Worm (Caenorhabditis elegans) whole organism, L2 larva: ENCODE measurements around the gene sax-2.

Experiments
- blmp-1 ChIP-seq: sonication (generic microtip); optimal IDR thresholded peaks from 2 replicates; lab custom pipeline; 2017; ENCODE audit warnings: missing genetic modification characterization, mild to moderate bottlenecking, missing compliant biosample characterization, antibody characterized with exemption, moderate library complexity; ENCODE audit not compliant: insufficient read depth
- lin-11 ChIP-seq: fragments of 150-350 bp; sonication (generic microtip); optimal IDR thresholded peaks from 2 replicates; lab custom pipeline; 2014; ENCODE audit warnings: missing biosample characterization, missing genetic modification characterization, inconsistent platforms, mixed read lengths
- lsy-2 ChIP-seq, 2 experiments: fragments of 150-350 bp in 1 of 2; sonication (generic microtip) in 1 of 2; optimal IDR thresholded peaks; 2 replicates each; lab custom pipeline; 2014 to 2017; ENCODE audit warnings: missing biosample characterization in 2 of 2, missing genetic modification characterization in 2 of 2
- nhr-10 ChIP-seq: sonication (generic microtip); optimal IDR thresholded peaks from 2 replicates; lab custom pipeline; 2017; ENCODE audit warnings: missing biosample characterization, missing genetic modification characterization
- nhr-11 ChIP-seq: fragments of 150-350 bp; optimal IDR thresholded peaks from 2 replicates; lab custom pipeline; 2014; ENCODE audit warnings: missing biosample characterization, missing genetic modification characterization
- nhr-237 ChIP-seq: fragments of 150-350 bp; optimal IDR thresholded peaks from 2 replicates; lab custom pipeline; 2014; ENCODE audit warnings: missing biosample characterization, missing genetic modification characterization
- nhr-25 ChIP-seq: fragments of 150-350 bp; sonication (generic microtip); optimal IDR thresholded peaks from 3 replicates; lab custom pipeline; 2014; ENCODE audit warnings: missing biosample characterization, missing genetic modification characterization
- nhr-77 ChIP-seq: fragments of 150-350 bp; optimal IDR thresholded peaks from 2 replicates; lab custom pipeline; 2014; ENCODE audit warnings: missing biosample characterization, missing genetic modification characterization
- skn-1 ChIP-seq: sonication (generic microtip); optimal IDR thresholded peaks from 2 replicates; lab custom pipeline; 2017; ENCODE audit warnings: missing biosample characterization, missing genetic modification characterization
- snpc-4 ChIP-seq: fragments of 150-350 bp; optimal IDR thresholded peaks from 2 replicates; lab custom pipeline; 2014; ENCODE audit warnings: missing biosample characterization, missing genetic modification characterization
- unc-39 ChIP-seq: fragments of 150-350 bp; optimal IDR thresholded peaks from 2 replicates; lab custom pipeline; 2014; ENCODE audit warnings: missing biosample characterization, missing genetic modification characterization
- unc-62 ChIP-seq: fragments of 150-350 bp; optimal IDR thresholded peaks from 2 replicates; lab custom pipeline; 2014; ENCODE audit warnings: missing biosample characterization, missing genetic modification reagents, missing genetic modification characterization
- zag-1 ChIP-seq: fragments of 150-350 bp; optimal IDR thresholded peaks from 2 replicates; lab custom pipeline; 2014; ENCODE audit warnings: missing biosample characterization, missing genetic modification characterization
- ztf-11 ChIP-seq: sonication (generic microtip); optimal IDR thresholded peaks from 2 replicates; lab custom pipeline; 2017; ENCODE audit warnings: missing biosample characterization, missing genetic modification characterization

ce11 chrIII:5071509-5071908, 38.0 kb upstream of the sax-2 start, which contains the start of gene C45G9.12:
- TF ChIP-seq nhr-77 (tag; lab: Kevin White, UChicago) (no peak), unc-62 (GFP tag; lab: Kevin White, UChicago) (no peak), nhr-11 (tag; lab: Kevin White, UChicago) (no peak), lsy-2 (tag; optimal IDR thresholded peaks at IDR 0.05; lab: Kevin White, UChicago) (no peak), nhr-237 (tag; lab: Kevin White, UChicago) (no peak), ztf-11 (tag; lab: Kevin White, UChicago) (no peak), snpc-4 (tag; lab: Kevin White, UChicago) (no peak), unc-39 (tag; lab: Kevin White, UChicago) (no peak), blmp-1 (no peak), skn-1 (tag; lab: Kevin White, UChicago) (no peak), nhr-25 (no peak), nhr-10 (tag; lab: Kevin White, UChicago) (no peak), zag-1 (tag; lab: Kevin White, UChicago) (no peak), lin-11 (tag; lab: Kevin White, UChicago) (no peak)
